Worm (Caenorhabditis elegans): Measurements from ENCODE around the gene R13A1.10.
"Not testable (repeated sequence)": the region's sequence is repeated elsewhere in the genome, so short reads cannot be mapped to it uniquely, and the experiment has no call there.

- TF ChIP-seq ceh-9 (tag; optimal IDR thresholded peaks at IDR 0.05); C38D4.7 (GFP tag; optimal IDR thresholded peaks at IDR 0.05); Y22D7AL.16 (tag; optimal IDR thresholded peaks at IDR 0.05); F13H6.1 (tag; optimal IDR thresholded peaks at IDR 0.05); fkh-10 (GFP tag; optimal IDR thresholded peaks at IDR 0.05); nhr-11 (tag; optimal IDR thresholded peaks at IDR 0.05); unc-86 (tag; optimal IDR thresholded peaks at IDR 0.05): not testable (repeated sequence)
These were observed 20.3 kb upstream of the R13A1.10 start, which contains the start of gene D2024.1 for ce11 chrIV:7247243-7247642.
